Worm (Caenorhabditis elegans) whole organism, late embryonic: ENCODE measurements around the gene F54D5.17.

Experiments
- C08G9.2 ChIP-seq: sonication (generic microtip); optimal IDR thresholded peaks from 2 replicates; lab custom pipeline; 2016; ENCODE audit warnings: mild to moderate bottlenecking, missing genetic modification characterization, moderate library complexity, missing compliant biosample characterization
- C38D4.7 ChIP-seq: fragments of 200-800 bp; sonication (Bioruptor generic); optimal IDR thresholded peaks from 2 replicates; lab custom pipeline; 2018; ENCODE audit warnings: mild to moderate bottlenecking, missing genetic modification characterization, moderate library complexity, missing compliant biosample characterization
- K02D7.2 ChIP-seq: sonication (generic microtip); optimal IDR thresholded peaks from 2 replicates; lab custom pipeline; 2017; ENCODE audit warnings: mild to moderate bottlenecking, missing genetic modification characterization, missing compliant biosample characterization
- T23F11.4 ChIP-seq: fragments of 200-800 bp; sonication (Bioruptor generic); optimal IDR thresholded peaks from 2 replicates; lab custom pipeline; 2018; ENCODE audit warnings: mild to moderate bottlenecking, missing genetic modification characterization, missing compliant biosample characterization
- ceh-14 ChIP-seq: sonication (generic microtip); optimal IDR thresholded peaks from 2 replicates; lab custom pipeline; 2016; ENCODE audit warnings: missing genotype, missing genetic modification characterization, missing compliant biosample characterization
- ceh-18 ChIP-seq: sonication (generic microtip); optimal IDR thresholded peaks from 2 replicates; lab custom pipeline; 2016; ENCODE audit warnings: missing genetic modification characterization, missing compliant biosample characterization
- ceh-2 ChIP-seq: sonication (generic microtip); optimal IDR thresholded peaks from 2 replicates; lab custom pipeline; 2016; ENCODE audit warnings: missing genotype, missing genetic modification characterization, missing compliant biosample characterization
- ceh-24 ChIP-seq: sonication (generic microtip); optimal IDR thresholded peaks from 2 replicates; lab custom pipeline; 2016; ENCODE audit warnings: mild to moderate bottlenecking, missing genetic modification characterization, missing compliant biosample characterization
- ceh-31 ChIP-seq: sonication (generic microtip); optimal IDR thresholded peaks from 2 replicates; lab custom pipeline; 2016; ENCODE audit warnings: missing genetic modification characterization, missing compliant biosample characterization
- ceh-45 ChIP-seq: fragments of 200-800 bp; sonication (Bioruptor generic); IDR thresholded peaks from 2 replicates; pipeline ENCODE4 v1.3.6; 2022; ENCODE audit warnings: missing genetic modification reagents, missing genetic modification characterization, missing compliant biosample characterization
- che-1 ChIP-seq: sonication (generic microtip); optimal IDR thresholded peaks from 2 replicates; lab custom pipeline; 2016; ENCODE audit warnings: mild to moderate bottlenecking, missing genetic modification characterization, missing compliant biosample characterization
- dve-1 ChIP-seq: sonication (generic microtip); optimal IDR thresholded peaks from 2 replicates; lab custom pipeline; 2017; ENCODE audit warnings: antibody characterized with exemption, mild to moderate bottlenecking, missing genetic modification characterization, missing compliant biosample characterization
- elt-2 ChIP-seq: sonication (generic microtip); optimal IDR thresholded peaks from 2 replicates; lab custom pipeline; 2016; ENCODE audit warnings: missing genetic modification reagents, missing genetic modification characterization, missing compliant biosample characterization
- elt-4 ChIP-seq: sonication (generic microtip); optimal IDR thresholded peaks from 2 replicates; lab custom pipeline; 2016; ENCODE audit warnings: missing genetic modification characterization, missing compliant biosample characterization
- ets-4 ChIP-seq: sonication (generic microtip); optimal IDR thresholded peaks from 2 replicates; lab custom pipeline; 2016; ENCODE audit warnings: missing genetic modification characterization, missing compliant biosample characterization
- fkh-10 ChIP-seq: fragments of 150-350 bp; optimal IDR thresholded peaks from 2 replicates; lab custom pipeline; 2014; ENCODE audit warnings: missing biosample characterization, missing genetic modification reagents, missing genetic modification characterization
- fkh-6 ChIP-seq: sonication (generic microtip); optimal IDR thresholded peaks from 2 replicates; lab custom pipeline; 2016; ENCODE audit warnings: missing genetic modification characterization, missing compliant biosample characterization
- gmeb-2 ChIP-seq: sonication (generic microtip); optimal IDR thresholded peaks from 2 replicates; lab custom pipeline; 2016; ENCODE audit warnings: missing genetic modification characterization, inconsistent platforms, missing compliant biosample characterization
- hlh-13 ChIP-seq: fragments of 200-800 bp; sonication (Bioruptor generic); optimal IDR thresholded peaks from 2 replicates; lab custom pipeline; 2018; ENCODE audit warnings: mild to moderate bottlenecking, missing genetic modification characterization, missing compliant biosample characterization
- hlh-30 ChIP-seq: sonication (generic microtip); optimal IDR thresholded peaks from 2 replicates; lab custom pipeline; 2017; ENCODE audit warnings: antibody characterized with exemption, missing genetic modification characterization, missing compliant biosample characterization; ENCODE audit not compliant: insufficient read depth
- hlh-6 ChIP-seq: sonication (generic microtip); optimal IDR thresholded peaks from 2 replicates; lab custom pipeline; 2016; ENCODE audit warnings: missing genotype, missing genetic modification characterization, missing compliant biosample characterization
- hlh-8 ChIP-seq: sonication (generic microtip); optimal IDR thresholded peaks from 2 replicates; lab custom pipeline; 2016; ENCODE audit warnings: missing genotype, missing genetic modification characterization, missing compliant biosample characterization
- lim-6 ChIP-seq: sonication (generic microtip); optimal IDR thresholded peaks from 2 replicates; lab custom pipeline; 2016; ENCODE audit warnings: missing genetic modification characterization, missing compliant biosample characterization
- nfya-1 ChIP-seq: sonication (generic microtip); optimal IDR thresholded peaks from 2 replicates; lab custom pipeline; 2017; ENCODE audit warnings: missing genetic modification characterization, mild to moderate bottlenecking, missing compliant biosample characterization, antibody characterized with exemption, moderate library complexity
- npax-4 ChIP-seq: sonication (generic microtip); optimal IDR thresholded peaks from 2 replicates; lab custom pipeline; 2016; ENCODE audit warnings: missing genetic modification characterization, missing compliant biosample characterization
- odd-2 ChIP-seq: sonication (generic microtip); optimal IDR thresholded peaks from 2 replicates; lab custom pipeline; 2017; ENCODE audit warnings: antibody characterized with exemption, mild to moderate bottlenecking, missing genetic modification characterization, missing compliant biosample characterization
- pax-1 ChIP-seq: fragments of 150-350 bp; optimal IDR thresholded peaks from 2 replicates; lab custom pipeline; 2014; ENCODE audit warnings: missing biosample characterization, missing genetic modification characterization
- pha-4 ChIP-seq: fragments of 150-350 bp; optimal IDR thresholded peaks from 2 replicates; lab custom pipeline; 2018; ENCODE audit warnings: missing biosample characterization, missing genetic modification reagents, missing genetic modification characterization
- pros-1 ChIP-seq: fragments of 150-350 bp; optimal IDR thresholded peaks from 2 replicates; lab custom pipeline; 2014; ENCODE audit warnings: missing biosample characterization, missing genetic modification reagents, missing genetic modification characterization
- ref-2 ChIP-seq: sonication (generic microtip); optimal IDR thresholded peaks from 2 replicates; lab custom pipeline; 2016; ENCODE audit warnings: missing genetic modification characterization, missing compliant biosample characterization
- rnt-1 ChIP-seq: sonication (generic microtip); optimal IDR thresholded peaks from 2 replicates; lab custom pipeline; 2016; ENCODE audit warnings: missing genetic modification characterization, missing compliant biosample characterization
- sdc-2 ChIP-seq: sonication (generic microtip); optimal IDR thresholded peaks from 2 replicates; lab custom pipeline; 2016; ENCODE audit warnings: missing genotype, missing genetic modification characterization, missing compliant biosample characterization
- tbx-2 ChIP-seq: sonication (generic microtip); optimal IDR thresholded peaks from 2 replicates; lab custom pipeline; 2016; ENCODE audit warnings: missing genetic modification characterization, missing compliant biosample characterization
- ttx-3 ChIP-seq: sonication (generic microtip); optimal IDR thresholded peaks from 2 replicates; lab custom pipeline; 2016; ENCODE audit warnings: missing genetic modification reagents, missing genetic modification characterization, missing compliant biosample characterization
- unc-3 ChIP-seq, 2 experiments: fragments of 200-800 bp in 1 of 2; sonication (Bioruptor generic) in 1 of 2; sonication (generic microtip) in 1 of 2; conservative IDR thresholded peaks in 1 of 2; optimal IDR thresholded peaks in 1 of 2; 2 replicates each; pipeline versions ENCODE4 v1.3.6 to Lab custom; 2016 to 2022; ENCODE audit warnings: missing compliant biosample characterization in 2 of 2, missing genetic modification characterization in 2 of 2, missing genetic modification reagents in 1 of 2
- unc-42 ChIP-seq: sonication (generic microtip); optimal IDR thresholded peaks from 2 replicates; lab custom pipeline; 2016; ENCODE audit warnings: missing genotype, missing genetic modification characterization, missing compliant biosample characterization
- zip-5 ChIP-seq: sonication (generic microtip); optimal IDR thresholded peaks from 2 replicates; lab custom pipeline; 2016; ENCODE audit warnings: missing genetic modification characterization, missing compliant biosample characterization

F54D5.17 gene

ce11 chrII:11592023-11592422 lies 35.6 kb downstream of the F54D5.17 start, which contains the start of gene F07A11.1:
Gene F07A11.1, minus strand, starts transcription at chrII:11592123.
- no peak for TF ChIP-seq rnt-1 (tag; lab: Kevin White, UChicago)
- no peak for TF ChIP-seq che-1 (tag; lab: Kevin White, UChicago)
- no peak for TF ChIP-seq ttx-3 (tag; lab: Kevin White, UChicago)
- TF ChIP-seq ceh-24 (tag; lab: Kevin White, UChicago): no peak
- no peak for TF ChIP-seq pax-1 (tag; lab: Kevin White, UChicago)
- no peak for TF ChIP-seq nfya-1 (tag; lab: Kevin White, UChicago)
- TF ChIP-seq gmeb-2 (tag; lab: Kevin White, UChicago): no peak
- no peak for TF ChIP-seq odd-2 (tag; lab: Kevin White, UChicago)
- no peak for TF ChIP-seq npax-4
- no peak for TF ChIP-seq hlh-8 (tag; lab: Kevin White, UChicago)
- TF ChIP-seq elt-2: no peak
- no peak for TF ChIP-seq pros-1 (tag; lab: Kevin White, UChicago)
- TF ChIP-seq pha-4: no peak
- no peak for TF ChIP-seq fkh-10 (GFP tag; lab: Kevin White, UChicago)
- no peak for TF ChIP-seq fkh-6
- TF ChIP-seq, all 69 proteins: peak for 0

ce11 chrII:11595368-11595996 lies 39.0 kb downstream of the F54D5.17 start, which contains the start of gene gfat-1:
Gene gfat-1, minus strand, starts transcription at chrII:11595418.
- TF ChIP-seq hlh-30 (tag; lab: Kevin White, UChicago) (peak; percentile 16), nfya-1 (tag; lab: Kevin White, UChicago) (peak; percentile 15), unc-42 (no peak), tbx-2 (tag; lab: Kevin White, UChicago) (peak; percentile 33), ref-2 (no peak), ceh-31 (tag; lab: Kevin White, UChicago) (peak; percentile 14)

ce11 chrII:11596157-11596740 lies 39.8 kb downstream of the F54D5.17 start:
- TF ChIP-seq ceh-2 (tag; lab: Kevin White, UChicago): no peak
- peak; percentile 49 for TF ChIP-seq elt-2
- TF ChIP-seq T23F11.4: no peak
- TF ChIP-seq C08G9.2: no peak
- TF ChIP-seq, all 69 proteins: peak for 1

ce11 chrII:11599751-11600150 lies 43.3 kb downstream of the F54D5.17 start, which contains the start of gene npp-5:
Gene npp-5, minus strand, starts transcription at chrII:11599809.
- peak; percentile 3 for TF ChIP-seq elt-2
- TF ChIP-seq C38D4.7: no peak

- TF ChIP-seq K02D7.2 (tag; lab: Kevin White, UChicago) (no peak), ceh-18 (tag; lab: Kevin White, UChicago) (no peak), zip-5 (tag; lab: Kevin White, UChicago) (no peak), unc-3 (GFP tag; conservative IDR thresholded peaks at IDR 0.05; lab: Robert Waterston, UW) (no peak), unc-3 (tag; optimal IDR thresholded peaks at IDR 0.05; lab: Kevin White, UChicago) (no peak), elt-4 (tag; lab: Kevin White, UChicago) (no peak), hlh-6 (tag; lab: Kevin White, UChicago) (no peak), hlh-13 (GFP tag; lab: Kevin White, UChicago) (no peak), ceh-14 (tag; lab: Kevin White, UChicago) (no peak), dve-1 (no peak), pha-4 (no peak), elt-2 (no peak), ceh-45 (GFP tag; lab: Robert Waterston, UW) (no peak), ttx-3 (tag; lab: Kevin White, UChicago) (no peak), fkh-10 (GFP tag; lab: Kevin White, UChicago) (no peak), ets-4 (tag; lab: Kevin White, UChicago) (no peak), sdc-2 (tag; lab: Kevin White, UChicago) (no peak), lim-6 (no peak)
- TF ChIP-seq, all 69 proteins: peak for 0
Measured at ce11 chrII:11600711-11601110, 44.3 kb downstream of the F54D5.17 start, which contains the start of gene F07A11.4. Gene F07A11.4, plus strand, starts transcription at chrII:11601011.
